Worm (Caenorhabditis elegans) whole organism, L2 larva: ENCODE results near the gene cogc-4.

Experiments used
- alr-1 ChIP-seq: fragments of 150-350 bp; optimal IDR thresholded peaks from 2 replicates; lab custom pipeline; 2014; ENCODE audit warnings: missing biosample characterization, missing genetic modification characterization
- ama-1 ChIP-seq: fragments of 150-350 bp; optimal IDR thresholded peaks from 2 replicates; lab custom pipeline; 2018; ENCODE audit warnings: inconsistent platforms
- blmp-1 ChIP-seq: sonication (generic microtip); optimal IDR thresholded peaks from 2 replicates; lab custom pipeline; 2017; ENCODE audit warnings: missing genetic modification characterization, mild to moderate bottlenecking, missing compliant biosample characterization, antibody characterized with exemption, moderate library complexity; ENCODE audit not compliant: insufficient read depth
- ceh-16 ChIP-seq: fragments of 150-350 bp; optimal IDR thresholded peaks from 2 replicates; lab custom pipeline; 2014; ENCODE audit warnings: missing biosample characterization, missing genetic modification characterization
- ceh-82 ChIP-seq: fragments of 150-350 bp; optimal IDR thresholded peaks from 2 replicates; lab custom pipeline; 2014; ENCODE audit warnings: missing biosample characterization, missing genetic modification characterization
- elt-1 ChIP-seq: fragments of 150-350 bp; optimal IDR thresholded peaks from 2 replicates; lab custom pipeline; 2014; ENCODE audit warnings: missing biosample characterization, missing genetic modification characterization
- elt-3 ChIP-seq: sonication (generic microtip); optimal IDR thresholded peaks from 2 replicates; lab custom pipeline; 2017; ENCODE audit warnings: missing biosample characterization, missing genetic modification characterization
- nhr-12 ChIP-seq: fragments of 150-350 bp; optimal IDR thresholded peaks from 2 replicates; lab custom pipeline; 2014; ENCODE audit warnings: missing biosample characterization, missing genetic modification characterization
- nhr-23 ChIP-seq: fragments of 150-350 bp; optimal IDR thresholded peaks from 2 replicates; lab custom pipeline; 2014; ENCODE audit warnings: missing biosample characterization, missing genetic modification reagents, missing genetic modification characterization
- nhr-77 ChIP-seq: fragments of 150-350 bp; optimal IDR thresholded peaks from 2 replicates; lab custom pipeline; 2014; ENCODE audit warnings: missing biosample characterization, missing genetic modification characterization
- sma-9 ChIP-seq, 2 experiments: fragments of 150-350 bp in 1 of 2; sonication (generic microtip) in 1 of 2; optimal IDR thresholded peaks; 2 replicates each; lab custom pipeline; 2014 to 2016; ENCODE audit warnings: missing genetic modification characterization in 2 of 2, mild to moderate bottlenecking in 1 of 2, missing biosample characterization in 1 of 2, missing compliant biosample characterization in 1 of 2, missing genetic modification reagents in 1 of 2, moderate library complexity in 1 of 2
- unc-62 ChIP-seq: fragments of 150-350 bp; optimal IDR thresholded peaks from 2 replicates; lab custom pipeline; 2014; ENCODE audit warnings: missing biosample characterization, missing genetic modification reagents, missing genetic modification characterization
- ztf-11 ChIP-seq: sonication (generic microtip); optimal IDR thresholded peaks from 2 replicates; lab custom pipeline; 2017; ENCODE audit warnings: missing biosample characterization, missing genetic modification characterization
- ztf-4 ChIP-seq: fragments of 150-350 bp; optimal IDR thresholded peaks from 2 replicates; lab custom pipeline; 2014; ENCODE audit warnings: missing biosample characterization, missing genetic modification characterization

DNA sequence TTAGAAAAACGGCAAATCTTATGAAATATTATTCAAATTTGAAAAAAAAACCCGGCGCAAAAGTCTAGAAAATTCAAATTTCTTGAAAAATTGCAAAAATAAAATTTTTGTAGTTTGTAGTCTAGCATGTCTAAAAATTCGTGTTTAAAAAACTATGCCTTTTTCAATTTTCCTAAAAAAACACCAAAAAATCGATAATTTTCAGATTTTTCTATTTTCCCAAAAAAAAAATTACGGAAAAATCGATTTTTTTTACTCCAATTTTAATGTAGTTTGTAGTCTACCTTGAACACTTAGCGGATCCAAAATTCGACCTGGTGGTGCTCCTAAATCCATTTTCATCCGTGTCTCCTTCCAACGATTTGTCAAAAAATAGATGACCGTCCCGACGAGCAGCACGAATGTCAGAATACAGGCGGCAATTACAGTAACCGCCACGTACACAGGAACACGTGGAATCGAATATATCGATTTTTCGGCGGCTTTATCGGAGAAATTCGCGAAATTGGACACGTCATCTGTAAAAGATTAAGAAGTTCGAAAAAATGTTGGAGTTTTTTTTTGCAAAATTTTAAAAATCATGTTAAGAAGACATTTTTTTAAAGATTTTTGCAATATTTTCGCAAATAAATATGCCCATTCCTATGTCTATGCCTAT is 17.7 kb downstream of the cogc-4 start:
- TF ChIP-seq ztf-4 (tag; lab: Kevin White, UChicago) (no peak), ztf-11 (tag; lab: Kevin White, UChicago) (no peak), sma-9 (GFP tag; optimal IDR thresholded peaks at IDR 0.05; lab: Kevin White, UChicago) (no peak), sma-9 (tag; optimal IDR thresholded peaks at IDR 0.05; lab: Kevin White, UChicago) (no peak), nhr-23 (no peak), nhr-77 (tag; lab: Kevin White, UChicago) (no peak), elt-3 (tag; lab: Kevin White, UChicago) (no peak), unc-62 (no peak), ceh-16 (tag; lab: Kevin White, UChicago) (no peak), ama-1 (lab: Kevin White, UChicago) (no peak), blmp-1 (tag; lab: Kevin White, UChicago) (no peak), nhr-12 (tag; lab: Kevin White, UChicago) (no peak), elt-1 (tag; lab: Kevin White, UChicago) (no peak), ceh-82 (no peak), alr-1 (tag; lab: Kevin White, UChicago) (no peak)
